Worm (Caenorhabditis elegans) whole organism, L4/young adult: ENCODE data around the gene iglr-2.

ENCODE experiments used
- W03F9.2 ChIP-seq: fragments of 150-350 bp; optimal IDR thresholded peaks from 2 replicates; lab custom pipeline; 2014; ENCODE audit warnings: missing biosample characterization, missing genetic modification characterization
- dao-5 ChIP-seq: sonication (generic microtip); optimal IDR thresholded peaks from 2 replicates; lab custom pipeline; 2016; ENCODE audit warnings: missing genotype, missing genetic modification characterization, moderate library complexity, missing compliant biosample characterization
- him-1 ChIP-seq: sonication (generic microtip); optimal IDR thresholded peaks from 2 replicates; lab custom pipeline; 2016; ENCODE audit warnings: missing genotype, missing genetic modification reagents, missing genetic modification characterization, missing compliant biosample characterization

ce11 chrIII:8286824-8287223 lies 44.3 kb downstream of the iglr-2 start:
- TF ChIP-seq him-1 (tag; lab: Kevin White, UChicago) (no peak), dao-5 (tag; lab: Kevin White, UChicago) (no peak), W03F9.2 (tag; lab: Kevin White, UChicago) (no peak)
